Worm (Caenorhabditis elegans): ENCODE results near the gene T24H10.1.

DNA sequence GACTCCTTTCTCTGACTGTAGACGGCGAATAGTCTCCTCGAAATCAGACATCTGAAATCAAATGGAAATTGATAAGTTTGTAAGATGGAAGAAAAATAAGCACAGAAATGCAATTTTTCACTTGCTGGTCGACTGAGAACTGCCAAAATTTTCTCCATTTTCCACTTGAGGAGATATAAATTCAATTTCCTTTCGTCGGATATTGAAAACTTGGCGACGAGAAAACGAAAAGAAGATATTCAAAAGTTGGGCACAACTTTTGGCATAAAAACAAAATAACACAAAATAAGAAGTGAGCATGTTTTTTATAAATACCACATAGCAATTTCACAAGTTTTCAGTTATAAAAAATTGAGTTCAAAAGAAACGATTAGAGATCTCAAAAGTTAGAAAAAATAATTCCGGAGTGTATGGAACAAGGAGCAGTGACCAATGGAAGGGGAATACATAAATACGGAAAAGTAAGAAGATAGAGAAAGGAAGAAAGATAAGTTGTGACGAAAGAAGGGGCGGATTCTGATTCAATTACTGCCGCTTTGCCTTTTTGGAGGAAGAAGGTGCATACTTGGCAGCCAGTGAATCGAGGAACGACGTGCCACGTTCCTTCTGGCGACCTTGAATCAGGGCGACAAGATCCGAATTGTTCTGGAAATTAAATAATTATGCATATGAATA lies 8.1 kb downstream of the T24H10.1 start, which contains the start of gene dyrb-1:
- no peak for TF ChIP-seq ztf-23 (GFP tag; IDR thresholded peaks at IDR 0.05)
- TF ChIP-seq ztf-29 (GFP tag; IDR thresholded peaks at IDR 0.05) = no peak
- no peak for TF ChIP-seq ref-1 (GFP tag; conservative IDR thresholded peaks at IDR 0.05)
- TF ChIP-seq cog-1 (tag; optimal IDR thresholded peaks at IDR 0.05) = no peak
